Worm (Caenorhabditis elegans) whole organism, L1 larva: Measurements from ENCODE around the gene ssq-3.
A peak's percentile ranks its signal among the peaks of the same experiment; 100 is the strongest.

ENCODE experiments used
- C04F5.9 ChIP-seq: sonication (generic microtip); optimal IDR thresholded peaks from 2 replicates; lab custom pipeline; 2016; ENCODE audit warnings: missing genetic modification characterization, missing compliant biosample characterization
- C16A3.4 ChIP-seq: fragments of 150-350 bp; optimal IDR thresholded peaks from 2 replicates; lab custom pipeline; 2014; ENCODE audit warnings: missing biosample characterization, missing genetic modification characterization
- aha-1 ChIP-seq: fragments of 150-350 bp; optimal IDR thresholded peaks from 2 replicates; lab custom pipeline; 2014; ENCODE audit warnings: missing biosample characterization, missing genetic modification characterization
- blmp-1 ChIP-seq: fragments of 150-350 bp; optimal IDR thresholded peaks from 2 replicates; lab custom pipeline; 2014; ENCODE audit warnings: missing biosample characterization, missing genetic modification characterization
- ceh-8 ChIP-seq: fragments of 200-800 bp; sonication (Bioruptor generic); optimal IDR thresholded peaks from 2 replicates; lab custom pipeline; 2018; ENCODE audit warnings: mild to moderate bottlenecking, missing genetic modification characterization, moderate library complexity, missing compliant biosample characterization
- ceh-82 ChIP-seq, 3 experiments: fragments of 150-350 bp in 1 of 3; sonication (generic microtip) in 2 of 3; optimal IDR thresholded peaks; 2 replicates each; lab custom pipeline; 2014 to 2017; ENCODE audit warnings: missing biosample characterization in 3 of 3, missing genetic modification characterization in 3 of 3
- dpl-1 ChIP-seq, 3 experiments: fragments of 150-350 bp in 2 of 3; sonication (generic microtip) in 1 of 3; optimal IDR thresholded peaks; 2 replicates each; lab custom pipeline; 2014 to 2017; ENCODE audit warnings: missing biosample characterization in 3 of 3, missing genetic modification characterization in 3 of 3, missing genetic modification reagents in 3 of 3
- efl-1 ChIP-seq, 4 experiments: fragments of 150-350 bp; optimal IDR thresholded peaks in 3 of 4; peaks in 1 of 4; 1 replicate in 1 of 4; 2 replicates in 3 of 4; lab custom pipeline; 2014; ENCODE audit warnings: missing biosample characterization in 2 of 4, missing genetic modification characterization in 2 of 4, missing genetic modification reagents in 2 of 4
- egl-13 ChIP-seq: sonication (generic microtip); optimal IDR thresholded peaks from 2 replicates; lab custom pipeline; 2016; ENCODE audit warnings: missing genotype, missing genetic modification reagents, missing genetic modification characterization, missing compliant biosample characterization
- elt-2 ChIP-seq: sonication (generic microtip); optimal IDR thresholded peaks from 2 replicates; lab custom pipeline; 2016; ENCODE audit warnings: missing genetic modification characterization, mild to moderate bottlenecking, inconsistent platforms, missing compliant biosample characterization, missing genetic modification reagents
- ets-5 ChIP-seq: fragments of 200-800 bp; sonication (Bioruptor generic); IDR thresholded peaks from 2 replicates; pipeline ENCODE4 v1.3.6; 2022; ENCODE audit warnings: missing genetic modification characterization, missing compliant biosample characterization
- fkh-10 ChIP-seq: sonication (generic microtip); optimal IDR thresholded peaks from 2 replicates; lab custom pipeline; 2017; ENCODE audit warnings: missing biosample characterization, missing genetic modification reagents, missing genetic modification characterization
- grh-1 ChIP-seq: fragments of 200-800 bp; sonication (Bioruptor generic); IDR thresholded peaks from 2 replicates; pipeline ENCODE4 v1.3.6; 2022; ENCODE audit warnings: missing genetic modification reagents, missing genetic modification characterization, missing compliant biosample characterization
- hlh-4 ChIP-seq: sonication (generic microtip); optimal IDR thresholded peaks from 2 replicates; lab custom pipeline; 2016; ENCODE audit warnings: mild to moderate bottlenecking, missing genetic modification characterization, missing compliant biosample characterization
- hpl-2 ChIP-seq: fragments of 150-350 bp; optimal IDR thresholded peaks from 2 replicates; lab custom pipeline; 2014; ENCODE audit warnings: missing biosample characterization, missing genetic modification reagents, missing genetic modification characterization
- irx-1 ChIP-seq: sonication (generic microtip); optimal IDR thresholded peaks from 2 replicates; lab custom pipeline; 2016; ENCODE audit warnings: missing genetic modification characterization, missing compliant biosample characterization
- isw-1 ChIP-seq: fragments of 200-800 bp; sonication (Bioruptor generic); IDR thresholded peaks from 2 replicates; pipeline ENCODE4 v1.3.6; 2022; ENCODE audit warnings: missing genetic modification characterization, missing compliant biosample characterization
- lin-13 ChIP-seq: fragments of 150-350 bp; optimal IDR thresholded peaks from 2 replicates; lab custom pipeline; 2014; ENCODE audit warnings: missing biosample characterization, missing genetic modification reagents, missing genetic modification characterization
- lin-14 ChIP-seq: fragments of 200-800 bp; sonication (Bioruptor generic); optimal IDR thresholded peaks from 2 replicates; lab custom pipeline; 2018; ENCODE audit warnings: mild to moderate bottlenecking, missing genetic modification characterization, moderate library complexity, missing compliant biosample characterization
- lin-15B ChIP-seq: fragments of 150-350 bp; sonication (generic microtip); optimal IDR thresholded peaks from 3 replicates; lab custom pipeline; 2014; ENCODE audit warnings: missing biosample characterization, missing genetic modification characterization
- lin-35 ChIP-seq, 2 experiments: fragments of 150-350 bp; optimal IDR thresholded peaks; 2 replicates each; lab custom pipeline; 2014; ENCODE audit warnings: missing biosample characterization in 2 of 2, missing genetic modification characterization in 2 of 2, missing genetic modification reagents in 2 of 2
- lir-3 ChIP-seq: sonication (generic microtip); optimal IDR thresholded peaks from 2 replicates; lab custom pipeline; 2016; ENCODE audit warnings: mild to moderate bottlenecking, missing genetic modification characterization, moderate library complexity, missing compliant biosample characterization; ENCODE audit not compliant: poor library complexity
- lsy-2 ChIP-seq, 2 experiments: fragments of 150-350 bp; optimal IDR thresholded peaks; 2 replicates each; lab custom pipeline; 2014; ENCODE audit warnings: missing biosample characterization in 2 of 2, missing genetic modification characterization in 2 of 2
- mdl-1 ChIP-seq, 2 experiments: fragments of 150-350 bp; optimal IDR thresholded peaks; 2 replicates each; lab custom pipeline; 2014 to 2017; ENCODE audit warnings: missing biosample characterization in 2 of 2, missing genetic modification characterization in 2 of 2, inconsistent platforms in 1 of 2
- mef-2 ChIP-seq: fragments of 150-350 bp; optimal IDR thresholded peaks from 2 replicates; lab custom pipeline; 2014; ENCODE audit warnings: missing biosample characterization, missing genetic modification characterization
- nhr-19 ChIP-seq: fragments of 200-800 bp; sonication (Bioruptor generic); conservative IDR thresholded peaks from 2 replicates; pipeline ENCODE4 v1.3.6; 2022; ENCODE audit warnings: missing genetic modification characterization, missing compliant biosample characterization
- nhr-237 ChIP-seq: fragments of 150-350 bp; optimal IDR thresholded peaks from 2 replicates; lab custom pipeline; 2014; ENCODE audit warnings: missing biosample characterization, missing genetic modification characterization
- nhr-47 ChIP-seq: sonication (generic microtip); optimal IDR thresholded peaks from 2 replicates; lab custom pipeline; 2016; ENCODE audit warnings: mild to moderate bottlenecking, missing genetic modification characterization, moderate library complexity, missing compliant biosample characterization
- nhr-76 ChIP-seq: sonication (generic microtip); optimal IDR thresholded peaks from 2 replicates; lab custom pipeline; 2017; ENCODE audit warnings: missing biosample characterization, missing genetic modification characterization
- nhr-77 ChIP-seq: fragments of 150-350 bp; optimal IDR thresholded peaks from 2 replicates; lab custom pipeline; 2014; ENCODE audit warnings: missing biosample characterization, missing genetic modification characterization
- nhr-84 ChIP-seq: sonication (generic microtip); optimal IDR thresholded peaks from 2 replicates; lab custom pipeline; 2017; ENCODE audit warnings: missing biosample characterization, missing genetic modification characterization
- nhr-85 ChIP-seq: sonication (generic microtip); peaks from one replicate; lab custom pipeline; 2016; ENCODE audit warnings: missing genetic modification characterization, inconsistent platforms, missing compliant biosample characterization
- nhr-90 ChIP-seq: sonication (generic microtip); optimal IDR thresholded peaks from 2 replicates; lab custom pipeline; 2016; ENCODE audit warnings: mild to moderate bottlenecking, missing genetic modification characterization, missing compliant biosample characterization; ENCODE audit not compliant: poor library complexity
- pag-3 ChIP-seq: sonication (generic microtip); optimal IDR thresholded peaks from 2 replicates; lab custom pipeline; 2017; ENCODE audit warnings: missing genetic modification characterization, mild to moderate bottlenecking, missing compliant biosample characterization, antibody characterized with exemption, borderline replicate concordance; ENCODE audit not compliant: insufficient read depth
- pqm-1 ChIP-seq: sonication (generic microtip); optimal IDR thresholded peaks from 3 replicates; lab custom pipeline; 2017; ENCODE audit warnings: missing biosample characterization, missing genetic modification characterization
- rnt-1 ChIP-seq: sonication (generic microtip); optimal IDR thresholded peaks from 2 replicates; lab custom pipeline; 2016; ENCODE audit warnings: mild to moderate bottlenecking, missing genetic modification characterization, moderate library complexity, missing compliant biosample characterization
- skn-1 ChIP-seq: fragments of 150-350 bp; optimal IDR thresholded peaks from 2 replicates; lab custom pipeline; 2014; ENCODE audit warnings: missing biosample characterization, missing genetic modification characterization
- snpc-4 ChIP-seq: fragments of 150-350 bp; optimal IDR thresholded peaks from 2 replicates; lab custom pipeline; 2014; ENCODE audit warnings: missing biosample characterization, missing genetic modification characterization
- sox-4 ChIP-seq: sonication (generic microtip); optimal IDR thresholded peaks from 2 replicates; lab custom pipeline; 2016; ENCODE audit warnings: missing genetic modification characterization, missing compliant biosample characterization
- sup-37 ChIP-seq: fragments of 200-800 bp; sonication (Bioruptor generic); optimal IDR thresholded peaks from 2 replicates; lab custom pipeline; 2018; ENCODE audit warnings: mild to moderate bottlenecking, missing genetic modification characterization, missing compliant biosample characterization
- swsn-7 ChIP-seq: sonication (generic microtip); optimal IDR thresholded peaks from 2 replicates; lab custom pipeline; 2016; ENCODE audit warnings: missing genetic modification characterization, missing compliant biosample characterization
- tbx-2 ChIP-seq: sonication (generic microtip); optimal IDR thresholded peaks from 2 replicates; lab custom pipeline; 2016; ENCODE audit warnings: missing genetic modification characterization, missing compliant biosample characterization
- tlp-1 ChIP-seq: fragments of 150-350 bp; optimal IDR thresholded peaks from 2 replicates; lab custom pipeline; 2014; ENCODE audit warnings: missing biosample characterization, missing genetic modification characterization
- unc-130 ChIP-seq: fragments of 150-350 bp; optimal IDR thresholded peaks from 2 replicates; lab custom pipeline; 2017; ENCODE audit warnings: missing biosample characterization, missing genetic modification characterization, inconsistent platforms
- unc-86 ChIP-seq: sonication (generic microtip); optimal IDR thresholded peaks from 2 replicates; lab custom pipeline; 2016; ENCODE audit warnings: missing genetic modification characterization, missing compliant biosample characterization
- unc-98 ChIP-seq: fragments of 200-800 bp; sonication (Bioruptor generic); IDR thresholded peaks from 2 replicates; pipeline ENCODE4 v1.3.6; 2022; ENCODE audit warnings: missing genetic modification characterization, missing compliant biosample characterization
- zag-1 ChIP-seq: fragments of 150-350 bp; optimal IDR thresholded peaks from 2 replicates; lab custom pipeline; 2014; ENCODE audit warnings: missing biosample characterization, missing genetic modification characterization
- zip-4 ChIP-seq: fragments of 200-800 bp; sonication (Bioruptor generic); optimal IDR thresholded peaks from 2 replicates; lab custom pipeline; 2018; ENCODE audit warnings: mild to moderate bottlenecking, missing genetic modification characterization, moderate library complexity, missing compliant biosample characterization
- ztf-11 ChIP-seq, 2 experiments: sonication (generic microtip); optimal IDR thresholded peaks; 2 replicates each; lab custom pipeline; 2016 to 2017; ENCODE audit warnings: missing genetic modification characterization in 2 of 2, missing biosample characterization in 1 of 2, missing compliant biosample characterization in 1 of 2
- ztf-4 ChIP-seq: fragments of 150-350 bp; optimal IDR thresholded peaks from 2 replicates; lab custom pipeline; 2014; ENCODE audit warnings: missing biosample characterization, missing genetic modification characterization

Gene ssq-3

DNA sequence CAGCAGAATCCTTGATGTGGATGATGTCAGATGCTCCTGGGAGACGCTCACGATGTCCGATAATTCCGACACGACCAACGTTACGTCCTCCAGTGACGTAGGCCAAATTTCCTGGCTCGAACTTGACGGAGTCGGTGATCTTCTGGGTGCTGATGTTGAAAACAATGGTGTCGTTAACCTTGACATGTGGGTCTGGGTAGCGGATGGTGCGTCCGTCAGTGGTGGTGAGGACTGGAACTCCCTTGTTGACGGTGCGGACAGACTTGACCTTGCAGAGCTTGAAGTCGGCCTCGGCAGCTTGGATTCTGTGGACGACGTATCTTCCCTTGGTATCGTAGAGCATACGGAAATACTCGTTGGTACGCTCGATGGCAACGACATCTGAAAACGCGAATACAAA is 27.4 kb upstream of the ssq-3 start:
- no peak for TF ChIP-seq unc-130
- TF ChIP-seq, all 84 proteins: peak for 0

DNA sequence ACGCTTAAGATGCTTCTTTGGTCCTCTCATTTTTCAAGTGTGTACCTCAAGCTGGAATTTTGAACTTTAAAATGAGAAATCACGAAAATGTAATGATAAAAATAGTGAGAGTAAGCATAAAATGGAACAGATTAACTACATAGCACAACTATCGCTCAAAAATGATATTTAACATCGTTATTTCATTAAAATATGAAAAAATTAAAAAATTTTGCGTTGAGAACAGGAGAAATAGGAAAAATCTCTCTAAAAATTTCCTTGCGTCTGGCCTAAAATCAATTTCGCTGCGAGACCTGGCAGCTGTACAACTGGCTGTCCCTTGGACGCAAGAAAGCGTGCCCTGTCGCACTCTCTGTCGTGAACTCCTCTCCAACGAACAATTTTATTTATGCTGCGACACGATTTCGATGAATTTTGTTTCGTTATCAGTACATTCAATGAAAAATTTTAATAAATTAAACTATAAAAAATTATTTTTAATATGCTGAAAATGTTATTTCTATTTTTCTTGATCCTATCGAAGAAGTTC is 26.7 kb upstream of the ssq-3 start, which contains the start of gene rps-4:
Gene rps-4, minus strand, starts transcription at position 51 of the 529 bp plus-strand sequence.
- TF ChIP-seq blmp-1 (tag; lab: Kevin White, UChicago), result peak; percentile 69
- peak; percentile 70 for TF ChIP-seq sox-4
- TF ChIP-seq ztf-11 (tag; optimal IDR thresholded peaks at IDR 0.05; lab: Kevin White, UChicago), result peak in 1 of 2 experiments; percentile 74
- peak; percentile 78 for TF ChIP-seq irx-1 (tag; lab: Kevin White, UChicago)
- peak; percentile 91 to 95 for TF ChIP-seq lsy-2 (tag; optimal IDR thresholded peaks at IDR 0.05; lab: Kevin White, UChicago)
- TF ChIP-seq egl-13, result peak; percentile 82
- peak; percentile 82 to 87 (median 83) for TF ChIP-seq dpl-1 (GFP tag; optimal IDR thresholded peaks at IDR 0.05; lab: Kevin White, UChicago)
- peak; percentile 96 for TF ChIP-seq lin-14 (GFP tag; lab: Kevin White, UChicago)
- TF ChIP-seq nhr-84 (tag; lab: Kevin White, UChicago), result no peak
- peak; percentile 75 for TF ChIP-seq elt-2
- TF ChIP-seq tbx-2 (tag; lab: Kevin White, UChicago), result peak; percentile 92
- TF ChIP-seq isw-1 (GFP tag; lab: Robert Waterston, UW), result peak; percentile 90
- TF ChIP-seq hlh-4 (tag; lab: Kevin White, UChicago), result no peak
- TF ChIP-seq lir-3 (tag; lab: Kevin White, UChicago), result peak; percentile 74
- peak; percentile 45 for TF ChIP-seq zip-4 (GFP tag; lab: Kevin White, UChicago)
- peak; percentile 91 to 93 for TF ChIP-seq lin-35 (GFP tag; optimal IDR thresholded peaks at IDR 0.05; lab: Kevin White, UChicago)
- peak; percentile 89 for TF ChIP-seq nhr-90 (tag; lab: Kevin White, UChicago)
- TF ChIP-seq pqm-1 (tag; lab: Kevin White, UChicago), result no peak
- peak; percentile 94 for TF ChIP-seq nhr-19 (GFP tag; lab: Robert Waterston, UW)
- TF ChIP-seq mef-2 (tag; lab: Kevin White, UChicago), result peak; percentile 51
- TF ChIP-seq nhr-85 (tag; lab: Kevin White, UChicago), result peak; percentile 90
- TF ChIP-seq tlp-1 (tag; lab: Kevin White, UChicago), result no peak
- peak; percentile 94 for TF ChIP-seq rnt-1 (tag; lab: Kevin White, UChicago)
- TF ChIP-seq zag-1, result no peak
- TF ChIP-seq ceh-82 (tag; optimal IDR thresholded peaks at IDR 0.05; lab: Kevin White, UChicago), result peak; percentile 74 to 95 (median 74)
- TF ChIP-seq ceh-8, result peak; percentile 74
- no peak for TF ChIP-seq nhr-76 (tag; lab: Kevin White, UChicago)
- TF ChIP-seq C16A3.4 (tag; lab: Kevin White, UChicago), result peak; percentile 95
- peak; percentile 98 for TF ChIP-seq lin-15B (tag; lab: Kevin White, UChicago)
- peak; percentile 85 for TF ChIP-seq hpl-2 (GFP tag; lab: Kevin White, UChicago)
- peak; percentile 92 for TF ChIP-seq nhr-47 (tag; lab: Kevin White, UChicago)
- TF ChIP-seq ztf-4 (tag; lab: Kevin White, UChicago), result peak; percentile 54
- TF ChIP-seq nhr-237 (tag; lab: Kevin White, UChicago), result peak; percentile 71
- TF ChIP-seq skn-1 (tag; lab: Kevin White, UChicago), result peak; percentile 92
- TF ChIP-seq pag-3, result no peak
- peak; percentile 83 for TF ChIP-seq unc-86 (tag; lab: Kevin White, UChicago)
- TF ChIP-seq mdl-1 (tag; optimal IDR thresholded peaks at IDR 0.05; lab: Kevin White, UChicago), result peak in 1 of 2 experiments; percentile 73
- TF ChIP-seq grh-1, result peak; percentile 80
- TF ChIP-seq nhr-77 (tag; lab: Kevin White, UChicago), result peak; percentile 86
- TF ChIP-seq sup-37 (GFP tag; lab: Kevin White, UChicago), result peak; percentile 72
- TF ChIP-seq unc-98, result peak; percentile 34; the same call in 1 of the 2 replicates
- TF ChIP-seq aha-1 (tag; lab: Kevin White, UChicago), result no peak
- peak; percentile 86 for TF ChIP-seq lin-13 (GFP tag; lab: Kevin White, UChicago)
- TF ChIP-seq ets-5 (GFP tag; lab: Robert Waterston, UW), result no peak
- peak; percentile 91 for TF ChIP-seq swsn-7 (tag; lab: Kevin White, UChicago)
- peak; percentile 66 for TF ChIP-seq fkh-10 (GFP tag; lab: Kevin White, UChicago)
- TF ChIP-seq efl-1 (optimal IDR thresholded peaks at IDR 0.05; lab: Kevin White, UChicago), result peak; percentile 88 to 91
- peak; percentile 83 to 97 for TF ChIP-seq efl-1 (GFP tag; optimal IDR thresholded peaks at IDR 0.05 in 1 of 2; lab: Kevin White, UChicago)
- TF ChIP-seq snpc-4 (tag; lab: Kevin White, UChicago), result peak; percentile 81
- peak; percentile 62 for TF ChIP-seq C04F5.9 (tag; lab: Kevin White, UChicago)
